Worm (Caenorhabditis elegans): ENCODE results near the gene M18.3.

- TF ChIP-seq pbrm-1 (GFP tag; IDR thresholded peaks at IDR 0.05) (no peak), nfya-1 (tag; optimal IDR thresholded peaks at IDR 0.05; ENCODE audit: borderline replicate concordance, insufficient read depth) (no peak), ceh-27 (GFP tag; optimal IDR thresholded peaks at IDR 0.05) (no peak), let-607 (tag; optimal IDR thresholded peaks at IDR 0.05) (no peak), madf-3 (GFP tag; IDR thresholded peaks at IDR 0.05) (no peak), unc-62 (GFP tag; optimal IDR thresholded peaks at IDR 0.05) (no peak), nhr-120 (GFP tag; IDR thresholded peaks at IDR 0.05) (no peak), B0019.2 (GFP tag; conservative IDR thresholded peaks at IDR 0.05) (no peak), F57C9.4 (tag; optimal IDR thresholded peaks at IDR 0.05) (no peak), ceh-40 (GFP tag; IDR thresholded peaks at IDR 0.05) (no peak), cebp-2 (GFP tag; IDR thresholded peaks at IDR 0.05) (0 out of 2 replicates have a peak, but pooled peaks have one; percentile 41), aptf-3 (GFP tag; IDR thresholded peaks at IDR 0.05) (no peak), B0336.3 (GFP tag; IDR thresholded peaks at IDR 0.05) (no peak), F52B5.7 (tag; optimal IDR thresholded peaks at IDR 0.05) (no peak)
Observed at ce11 chrIV:12127838-12128237, 22.2 kb downstream of the M18.3 start.
